Fruit fly (Drosophila melanogaster) whole organism, embryonic: ENCODE measurements around the gene CG14339.

Experiments used
- B-H2 ChIP-seq: fragments of 200-800 bp; sonication (Bioruptor generic); optimal IDR thresholded peaks from 2 replicates; lab custom pipeline; 2018; ENCODE audit warnings: missing biosample characterization, mild to moderate bottlenecking, missing genetic modification characterization
- CG10321 ChIP-seq: fragments of 200-800 bp; sonication (Bioruptor generic); IDR thresholded peaks from 2 replicates; pipeline ENCODE4 v1.3.6; 2022; ENCODE audit warnings: missing biosample characterization, missing genetic modification characterization
- CG13123 ChIP-seq: fragments of 200-800 bp; sonication (Bioruptor generic); optimal IDR thresholded peaks from 2 replicates; lab custom pipeline; 2016; ENCODE audit warnings: missing biosample characterization, missing genetic modification characterization
- CG13287 ChIP-seq: fragments of 200-800 bp; sonication (Bioruptor generic); IDR thresholded peaks from 2 replicates; pipeline ENCODE4 v1.3.6; 2022; ENCODE audit warnings: missing biosample characterization, missing genetic modification characterization; ENCODE audit not compliant: partially characterized antibody
- CG15269 ChIP-seq: fragments of 200-800 bp; sonication (Bioruptor generic); optimal IDR thresholded peaks from 2 replicates; lab custom pipeline; 2018; ENCODE audit warnings: missing biosample characterization, mild to moderate bottlenecking, missing genetic modification characterization, moderate library complexity
- CG16779 ChIP-seq: fragments of 200-800 bp; sonication (Bioruptor generic); IDR thresholded peaks from 2 replicates; pipeline ENCODE4 v1.3.6; 2022; ENCODE audit warnings: missing biosample characterization, missing genetic modification characterization
- CG2678 ChIP-seq: fragments of 200-800 bp; sonication (Bioruptor generic); optimal IDR thresholded peaks from 3 replicates; lab custom pipeline; 2019; ENCODE audit warnings: missing biosample characterization, mild to moderate bottlenecking, missing genetic modification characterization, moderate library complexity
- CG3281 ChIP-seq: fragments of 200-800 bp; sonication (Bioruptor generic); optimal IDR thresholded peaks from 3 replicates; lab custom pipeline; 2017; ENCODE audit warnings: missing biosample characterization, mild to moderate bottlenecking, missing genetic modification characterization
- CG3847 ChIP-seq: fragments of 200-800 bp; sonication (Bioruptor generic); IDR thresholded peaks from 2 replicates; pipeline ENCODE4 v1.3.6; 2022; ENCODE audit warnings: missing biosample characterization, missing genetic modification characterization
- CG4820 ChIP-seq: fragments of 200-800 bp; sonication (Bioruptor generic); optimal IDR thresholded peaks from 3 replicates; lab custom pipeline; 2016; ENCODE audit warnings: missing biosample characterization, missing genetic modification characterization
- CG7928 ChIP-seq: fragments of 200-800 bp; sonication (Bioruptor generic); optimal IDR thresholded peaks from 2 replicates; lab custom pipeline; 2017; ENCODE audit warnings: missing biosample characterization, mild to moderate bottlenecking, missing genetic modification characterization
- CHES-1-like ChIP-seq: fragments of 200-800 bp; sonication (Bioruptor generic); optimal IDR thresholded peaks from 2 replicates; lab custom pipeline; 2016; ENCODE audit warnings: missing biosample characterization, missing genetic modification characterization
- Dll ChIP-seq: fragments of 200-800 bp; sonication (Bioruptor generic); IDR thresholded peaks from 4 replicates; pipeline ENCODE4 v1.3.6; 2022; ENCODE audit warnings: missing biosample characterization, missing genetic modification characterization; ENCODE audit not compliant: partially characterized antibody
- Doc3 ChIP-seq: fragments of 200-800 bp; sonication (Bioruptor generic); IDR thresholded peaks from 3 replicates; pipeline ENCODE4 v1.3.6; 2022; ENCODE audit warnings: missing biosample characterization, missing genetic modification characterization; ENCODE audit not compliant: partially characterized antibody
- E2f1 ChIP-seq: fragments of 200-800 bp; sonication (Bioruptor generic); IDR thresholded peaks from 2 replicates; pipeline ENCODE4 v1.3.6; 2022; ENCODE audit warnings: missing biosample characterization, missing genetic modification characterization
- Nf-YB ChIP-seq: fragments of 200-800 bp; sonication (Bioruptor generic); optimal IDR thresholded peaks from 3 replicates; lab custom pipeline; 2019; ENCODE audit warnings: missing biosample characterization, mild to moderate bottlenecking, missing genetic modification characterization, moderate library complexity
- Rx ChIP-seq: fragments of 200-800 bp; sonication (Bioruptor generic); IDR thresholded peaks from 2 replicates; pipeline ENCODE4 v1.3.6; 2022; ENCODE audit warnings: missing biosample characterization, missing genetic modification characterization
- Sin3A ChIP-seq: fragments of >200 bp; optimal IDR thresholded peaks from 2 replicates; lab custom pipeline; 2018
- Six4 ChIP-seq: fragments of 200-800 bp; sonication (Bioruptor generic); optimal IDR thresholded peaks from 2 replicates; lab custom pipeline; 2016; ENCODE audit warnings: missing biosample characterization, missing genetic modification characterization
- Sry-δ ChIP-seq: fragments of 200-800 bp; sonication (Bioruptor generic); optimal IDR thresholded peaks from 2 replicates; lab custom pipeline; 2016; ENCODE audit warnings: missing biosample characterization, missing genetic modification characterization
- YL-1 ChIP-seq: fragments of 200-800 bp; sonication (Bioruptor generic); optimal IDR thresholded peaks from 3 replicates; lab custom pipeline; 2017; ENCODE audit warnings: missing biosample characterization, mild to moderate bottlenecking, missing genetic modification characterization
- ab ChIP-seq: fragments of 200-800 bp; sonication (Bioruptor generic); optimal IDR thresholded peaks from 2 replicates; lab custom pipeline; 2016; ENCODE audit warnings: missing biosample characterization, missing genetic modification characterization
- ac ChIP-seq: fragments of 200-800 bp; sonication (Bioruptor generic); optimal IDR thresholded peaks from 3 replicates; lab custom pipeline; 2017; ENCODE audit warnings: missing biosample characterization, mild to moderate bottlenecking, missing genetic modification characterization
- bbx ChIP-seq: fragments of 200-800 bp; sonication (Bioruptor generic); IDR thresholded peaks from 2 replicates; pipeline ENCODE4 v1.3.6; 2022; ENCODE audit warnings: missing biosample characterization, missing genetic modification characterization; ENCODE audit not compliant: partially characterized antibody
- bsh ChIP-seq, 2 experiments: fragments of 200-800 bp; sonication (Bioruptor generic); optimal IDR thresholded peaks; 2 replicates each; lab custom pipeline; 2017 to 2018; ENCODE audit warnings: mild to moderate bottlenecking in 2 of 2, missing biosample characterization in 2 of 2, missing genetic modification characterization in 2 of 2, moderate library complexity in 1 of 2
- cad ChIP-seq: fragments of >200 bp; optimal IDR thresholded peaks from 2 replicates; lab custom pipeline; 2017; ENCODE audit warnings: missing biosample characterization, missing genetic modification characterization
- chif ChIP-seq, 2 experiments: fragments of 200-800 bp; sonication (Bioruptor generic); optimal IDR thresholded peaks; 3 replicates each; lab custom pipeline; 2016; ENCODE audit warnings: missing biosample characterization in 2 of 2, missing genetic modification characterization in 2 of 2
- chinmo ChIP-seq: fragments of 200-800 bp; sonication (Bioruptor generic); IDR thresholded peaks from 4 replicates; pipeline ENCODE4 v1.3.6; 2022; ENCODE audit warnings: missing biosample characterization, missing genetic modification characterization; ENCODE audit not compliant: partially characterized antibody
- crp ChIP-seq, 2 experiments: fragments of 200-800 bp; sonication (Bioruptor generic); optimal IDR thresholded peaks; 2 replicates in 1 of 2; 3 replicates in 1 of 2; lab custom pipeline; 2017; ENCODE audit warnings: missing biosample characterization in 2 of 2, missing genetic modification characterization in 2 of 2, mild to moderate bottlenecking in 1 of 2, moderate library complexity in 1 of 2
- cwo ChIP-seq: fragments of 200-800 bp; sonication (Bioruptor generic); optimal IDR thresholded peaks from 3 replicates; lab custom pipeline; 2017; ENCODE audit warnings: missing biosample characterization, missing genetic modification characterization, mild to moderate bottlenecking, moderate library complexity, missing genetic modification reagents
- dan ChIP-seq: fragments of 200-800 bp; sonication (Bioruptor generic); IDR thresholded peaks from 2 replicates; pipeline ENCODE4 v1.3.6; 2022; ENCODE audit warnings: missing biosample characterization, missing genetic modification characterization
- dmrt11E ChIP-seq: fragments of 200-800 bp; sonication (Bioruptor generic); optimal IDR thresholded peaks from 3 replicates; lab custom pipeline; 2018; ENCODE audit warnings: missing biosample characterization, mild to moderate bottlenecking, missing genetic modification characterization, moderate library complexity
- fd3F ChIP-seq: fragments of 200-800 bp; sonication (Bioruptor generic); optimal IDR thresholded peaks from 2 replicates; lab custom pipeline; 2018; ENCODE audit warnings: missing biosample characterization, mild to moderate bottlenecking, missing genetic modification characterization, moderate library complexity
- fu2 ChIP-seq: fragments of 200-800 bp; sonication (Bioruptor generic); optimal IDR thresholded peaks from 2 replicates; lab custom pipeline; 2016; ENCODE audit warnings: missing biosample characterization, missing genetic modification characterization
- gcm2 ChIP-seq: fragments of 200-800 bp; sonication (Bioruptor generic); optimal IDR thresholded peaks from 2 replicates; lab custom pipeline; 2016; ENCODE audit warnings: missing biosample characterization, missing genetic modification characterization
- gem ChIP-seq: fragments of 200-800 bp; sonication (Bioruptor generic); optimal IDR thresholded peaks from 2 replicates; lab custom pipeline; 2019; ENCODE audit warnings: missing biosample characterization, mild to moderate bottlenecking, missing genetic modification characterization, moderate library complexity
- h ChIP-seq: fragments of >200 bp; optimal IDR thresholded peaks from 2 replicates; lab custom pipeline; 2017
- her ChIP-seq: fragments of 200-800 bp; sonication (Bioruptor generic); optimal IDR thresholded peaks from 2 replicates; lab custom pipeline; 2016; ENCODE audit warnings: missing biosample characterization, missing genetic modification characterization
- jumu ChIP-seq: fragments of 200-800 bp; sonication (Bioruptor generic); optimal IDR thresholded peaks from 3 replicates; lab custom pipeline; 2016; ENCODE audit warnings: missing biosample characterization, missing genetic modification characterization
- knrl ChIP-seq: fragments of 200-800 bp; sonication (Bioruptor generic); IDR thresholded peaks from 3 replicates; pipeline ENCODE4 v1.3.6; 2022; ENCODE audit warnings: missing biosample characterization, missing genetic modification characterization; ENCODE audit not compliant: partially characterized antibody
- lola ChIP-seq, 3 experiments: fragments of >200 bp in 2 of 3; fragments of 200-800 bp in 1 of 3; sonication (Bioruptor generic) in 1 of 3; optimal IDR thresholded peaks; 2 replicates each; lab custom pipeline; 2017 to 2019; ENCODE audit warnings: missing biosample characterization in 3 of 3, missing genetic modification characterization in 3 of 3, mild to moderate bottlenecking in 1 of 3, moderate library complexity in 1 of 3
- nerfin-1 ChIP-seq: fragments of 200-800 bp; sonication (Bioruptor generic); optimal IDR thresholded peaks from 3 replicates; lab custom pipeline; 2019; ENCODE audit warnings: missing biosample characterization, mild to moderate bottlenecking, missing genetic modification characterization, moderate library complexity
- prd ChIP-seq, 3 experiments: fragments of >200 bp in 2 of 3; fragments of 200-800 bp in 1 of 3; sonication (Bioruptor generic) in 1 of 3; optimal IDR thresholded peaks in 2 of 3; IDR thresholded peaks in 1 of 3; 2 replicates in 2 of 3; 3 replicates in 1 of 3; pipeline versions ENCODE4 v1.3.6 to Lab custom; 2017 to 2022; ENCODE audit warnings: missing biosample characterization in 1 of 3, missing genetic modification characterization in 1 of 3
- pros ChIP-seq: fragments of 200-800 bp; sonication (Bioruptor generic); optimal IDR thresholded peaks from 3 replicates; lab custom pipeline; 2019; ENCODE audit warnings: missing biosample characterization, mild to moderate bottlenecking, missing genetic modification characterization, moderate library complexity
- tgo ChIP-seq: fragments of 200-800 bp; sonication (Bioruptor generic); IDR thresholded peaks from 3 replicates; pipeline ENCODE4 v1.3.6; 2022; ENCODE audit warnings: missing biosample characterization, missing genetic modification characterization
- tll ChIP-seq, 2 experiments: fragments of 200-800 bp in 1 of 2; fragments of >200 bp in 1 of 2; sonication (Bioruptor generic) in 1 of 2; optimal IDR thresholded peaks; 2 replicates each; lab custom pipeline; 2017 to 2019; ENCODE audit warnings: missing biosample characterization in 2 of 2, missing genetic modification characterization in 2 of 2, mild to moderate bottlenecking in 1 of 2, moderate library complexity in 1 of 2
- trh ChIP-seq: fragments of 200-800 bp; sonication (Bioruptor generic); optimal IDR thresholded peaks from 2 replicates; lab custom pipeline; 2016; ENCODE audit warnings: missing biosample characterization, missing genetic modification characterization
- twi ChIP-seq: fragments of 200-800 bp; optimal IDR thresholded peaks from 2 replicates; lab custom pipeline; 2019; ENCODE audit warnings: missing biosample characterization, mild to moderate bottlenecking, missing genetic modification characterization, moderate library complexity

CG14339 gene

DNA sequence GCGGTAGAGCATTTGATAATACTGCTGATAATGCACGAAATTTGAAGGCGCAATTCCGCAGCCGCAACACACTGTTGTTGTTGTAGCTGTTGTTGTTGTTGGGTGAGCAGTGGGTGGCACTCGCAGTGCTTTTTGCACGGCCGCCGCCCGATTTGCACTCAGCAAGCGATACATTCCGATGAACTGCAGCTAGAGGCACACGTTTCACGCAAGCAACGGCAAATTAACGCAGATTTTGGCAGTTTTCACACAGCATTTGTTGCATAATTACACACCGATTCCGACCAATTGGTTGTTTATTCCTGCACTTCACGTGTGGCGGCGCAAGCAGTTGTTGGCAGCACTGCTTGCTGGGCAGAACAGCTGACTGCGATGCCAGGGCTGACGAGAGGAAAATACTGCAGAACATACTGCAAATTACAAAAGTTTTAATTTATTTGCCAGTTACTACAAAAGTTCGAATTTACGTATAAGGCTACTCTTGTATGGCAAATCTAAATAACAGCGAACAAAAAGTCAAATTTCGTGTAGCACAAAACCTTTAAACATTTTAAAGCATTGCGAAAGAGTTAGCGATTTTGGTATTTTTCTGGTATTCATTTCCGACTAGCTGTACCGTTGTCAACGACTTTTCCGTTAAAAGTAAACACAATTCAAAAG, at the start of gene CG14339, which contains the start of gene PolrMT (continued):
- TF ChIP-seq gcm2 (GFP tag; lab: Kevin White, UChicago) (no peak), Sry-δ (GFP tag; lab: Kevin White, UChicago) (peak; percentile 36), cad (GFP tag; lab: Kevin White, UChicago) (no peak), Dll (GFP tag; lab: Robert Waterston, UW) (0 out of 4 replicates have a peak, but pooled peaks have one; percentile 31), jumu (GFP tag; lab: Kevin White, UChicago) (peak; percentile 20), knrl (peak; percentile 26; the same call in 1 of the 3 replicates), tgo (no peak), ab (no peak), CG15269 (tag; lab: Kevin White, UChicago) (no peak), CG4820 (GFP tag; lab: Kevin White, UChicago) (no peak), Doc3 (GFP tag; lab: Robert Waterston, UW) (no peak), chif (GFP tag; optimal IDR thresholded peaks at IDR 0.05; lab: Kevin White, UChicago) (peak; percentile 19 to 42), fu2 (GFP tag; lab: Kevin White, UChicago) (peak; percentile 39), prd (optimal IDR thresholded peaks at IDR 0.05; lab: Kevin White, UChicago) (no peak), prd (GFP tag; IDR thresholded peaks at IDR 0.05; lab: Robert Waterston, UW) (peak; percentile 30; the same call in 2 of the 3 replicates), h (no peak), pros (no peak), nerfin-1 (tag; lab: Kevin White, UChicago) (no peak), dan (GFP tag; lab: Robert Waterston, UW) (no peak), Six4 (GFP tag; lab: Kevin White, UChicago) (no peak), Sin3A (lab: Kevin White, UChicago) (peak; percentile 85), chinmo (GFP tag; lab: Robert Waterston, UW) (peak; percentile 78; the same call in 1 of the 4 replicates), CHES-1-like (GFP tag; lab: Kevin White, UChicago) (peak; percentile 82), twi (tag; lab: Kevin White, UChicago) (peak; percentile 38), dmrt11E (tag; lab: Kevin White, UChicago) (peak; percentile 20), YL-1 (GFP tag; lab: Kevin White, UChicago) (peak; percentile 95), CG7928 (GFP tag; lab: Kevin White, UChicago) (peak; percentile 96), crp (GFP tag; optimal IDR thresholded peaks at IDR 0.05; lab: Kevin White, UChicago) (peak; percentile 96 to 99), bsh (GFP tag; optimal IDR thresholded peaks at IDR 0.05; lab: Kevin White, UChicago) (no peak), CG13123 (GFP tag; lab: Kevin White, UChicago) (no peak), B-H2 (no peak), CG13287 (GFP tag; lab: Robert Waterston, UW) (peak; percentile 49; the same call in 1 of the 2 replicates), trh (GFP tag; lab: Kevin White, UChicago) (no peak), E2f1 (GFP tag; lab: Robert Waterston, UW) (0 out of 2 replicates have a peak, but pooled peaks have one; percentile 18), fd3F (no peak), ac (GFP tag; lab: Kevin White, UChicago) (no peak), CG3281 (GFP tag; lab: Kevin White, UChicago) (no peak), bbx (GFP tag; lab: Robert Waterston, UW) (peak; percentile 43; the same call in 1 of the 2 replicates), lola (GFP tag; optimal IDR thresholded peaks at IDR 0.05; lab: Kevin White, UChicago) (no peak), gem (tag; lab: Kevin White, UChicago) (no peak), Rx (GFP tag; lab: Robert Waterston, UW) (0 out of 2 replicates have a peak, but pooled peaks have one; percentile 6), CG10321 (no peak), her (GFP tag; lab: Kevin White, UChicago) (peak; percentile 48), CG16779 (no peak), CG2678 (tag; lab: Kevin White, UChicago) (no peak), tll (GFP tag; optimal IDR thresholded peaks at IDR 0.05; lab: Kevin White, UChicago) (no peak), cwo (peak; percentile 94), CG3847 (GFP tag; lab: Robert Waterston, UW) (0 out of 2 replicates have a peak, but pooled peaks have one; percentile 23), Nf-YB (no peak)
